Worm (Caenorhabditis elegans) whole organism, young adult: ENCODE data around the gene hda-4.

Experiments
- F10E7.11 ChIP-seq: sonication (generic microtip); optimal IDR thresholded peaks from 2 replicates; lab custom pipeline; 2017; ENCODE audit warnings: mild to moderate bottlenecking, missing genetic modification characterization, moderate library complexity, missing compliant biosample characterization
- Y79H2A.3 ChIP-seq: fragments of 200-800 bp; sonication (Bioruptor generic); conservative IDR thresholded peaks from 2 replicates; pipeline ENCODE4 v1.3.6; 2022; ENCODE audit warnings: missing genetic modification reagents, missing genetic modification characterization, missing compliant biosample characterization
- athp-1 ChIP-seq: sonication (generic microtip); optimal IDR thresholded peaks from 2 replicates; lab custom pipeline; 2017; ENCODE audit warnings: mild to moderate bottlenecking, missing genetic modification characterization, missing compliant biosample characterization
- egl-18 ChIP-seq: fragments of 200-800 bp; sonication (Bioruptor generic); IDR thresholded peaks from 2 replicates; pipeline ENCODE4 v1.3.6; 2022; ENCODE audit warnings: missing genetic modification reagents, missing genetic modification characterization, missing compliant biosample characterization
- hsf-1 ChIP-seq: fragments of 200-800 bp; sonication (Bioruptor generic); IDR thresholded peaks from 2 replicates; pipeline ENCODE4 v1.3.6; 2022; ENCODE audit warnings: missing genetic modification reagents, missing genetic modification characterization, missing compliant biosample characterization
- let-607 ChIP-seq, 2 experiments: fragments of 200-800 bp in 1 of 2; sonication (Bioruptor generic) in 1 of 2; sonication (generic microtip) in 1 of 2; optimal IDR thresholded peaks; 2 replicates each; lab custom pipeline; 2016 to 2018; ENCODE audit warnings: mild to moderate bottlenecking in 2 of 2, missing compliant biosample characterization in 2 of 2, missing genetic modification characterization in 2 of 2, moderate library complexity in 2 of 2, missing genotype in 1 of 2
- lin-40 ChIP-seq: sonication (generic microtip); optimal IDR thresholded peaks from 2 replicates; lab custom pipeline; 2016; ENCODE audit warnings: missing genetic modification characterization, mild to moderate bottlenecking, missing compliant biosample characterization, missing genotype, missing genetic modification reagents
- lir-1 ChIP-seq: fragments of 200-800 bp; sonication (Bioruptor generic); conservative IDR thresholded peaks from 2 replicates; pipeline ENCODE4 v1.3.6; 2022; ENCODE audit warnings: missing genetic modification reagents, missing genetic modification characterization, missing compliant biosample characterization
- madf-6 ChIP-seq: fragments of 200-800 bp; sonication (Bioruptor generic); IDR thresholded peaks from 2 replicates; pipeline ENCODE4 v1.3.6; 2022; ENCODE audit warnings: missing genetic modification reagents, missing genetic modification characterization, missing compliant biosample characterization
- nhr-120 ChIP-seq: fragments of 200-800 bp; sonication (Bioruptor generic); IDR thresholded peaks from 2 replicates; pipeline ENCODE4 v1.3.6; 2022; ENCODE audit warnings: missing genetic modification characterization, missing compliant biosample characterization
- unc-62 ChIP-seq: fragments of 150-350 bp; optimal IDR thresholded peaks from 2 replicates; lab custom pipeline; 2014; ENCODE audit warnings: missing biosample characterization, missing genetic modification reagents, missing genetic modification characterization

DNA sequence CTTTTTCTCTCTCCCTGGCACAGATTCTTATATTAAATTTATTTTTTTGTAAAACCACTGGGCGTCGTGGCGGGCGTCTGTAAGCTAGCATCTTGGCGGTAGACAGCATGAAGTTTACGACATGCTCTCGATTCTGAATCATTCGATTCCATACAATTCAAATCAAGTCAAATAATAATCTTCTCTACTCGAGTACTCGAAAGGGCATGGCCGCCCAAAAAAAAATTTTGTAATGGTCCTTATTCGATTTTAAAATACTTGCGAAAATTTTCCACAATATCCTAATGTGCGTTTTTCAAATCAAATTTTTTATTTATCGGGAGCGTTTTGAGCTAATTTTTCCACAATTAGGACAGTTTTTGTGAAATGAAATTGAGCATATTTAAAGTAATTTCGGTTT, 31.3 kb upstream of the hda-4 start:
- TF ChIP-seq athp-1 (tag; lab: Kevin White, UChicago) (no peak), lin-40 (no peak), lir-1 (GFP tag; lab: Robert Waterston, UW) (no peak), let-607 (tag; optimal IDR thresholded peaks at IDR 0.05; lab: Kevin White, UChicago) (no peak), unc-62 (GFP tag; lab: Kevin White, UChicago) (no peak), hsf-1 (no peak), Y79H2A.3 (GFP tag; lab: Robert Waterston, UW) (no peak), F10E7.11 (tag; lab: Kevin White, UChicago) (no peak), nhr-120 (GFP tag; lab: Robert Waterston, UW) (no peak), egl-18 (GFP tag; lab: Robert Waterston, UW) (no peak), madf-6 (GFP tag; lab: Robert Waterston, UW) (no peak)
